Worm (Caenorhabditis elegans) whole organism, L3 larva: ENCODE results near the gene dpy-2.

Experiments
- ZK546.5 ChIP-seq: sonication (generic microtip); optimal IDR thresholded peaks from 2 replicates; lab custom pipeline; 2017; ENCODE audit warnings: missing biosample characterization, missing genetic modification characterization
- ceh-16 ChIP-seq: sonication (generic microtip); optimal IDR thresholded peaks from 2 replicates; lab custom pipeline; 2017; ENCODE audit warnings: missing biosample characterization, missing genetic modification characterization
- mdl-1 ChIP-seq: fragments of 150-350 bp; optimal IDR thresholded peaks from 2 replicates; lab custom pipeline; 2014; ENCODE audit warnings: missing biosample characterization, missing genetic modification characterization
- nhr-11 ChIP-seq: fragments of 150-350 bp; optimal IDR thresholded peaks from 2 replicates; lab custom pipeline; 2014; ENCODE audit warnings: missing biosample characterization, missing genetic modification characterization
- unc-39 ChIP-seq: sonication (generic microtip); optimal IDR thresholded peaks from 4 replicates; lab custom pipeline; 2017; ENCODE audit warnings: missing biosample characterization, missing genetic modification characterization

DNA sequence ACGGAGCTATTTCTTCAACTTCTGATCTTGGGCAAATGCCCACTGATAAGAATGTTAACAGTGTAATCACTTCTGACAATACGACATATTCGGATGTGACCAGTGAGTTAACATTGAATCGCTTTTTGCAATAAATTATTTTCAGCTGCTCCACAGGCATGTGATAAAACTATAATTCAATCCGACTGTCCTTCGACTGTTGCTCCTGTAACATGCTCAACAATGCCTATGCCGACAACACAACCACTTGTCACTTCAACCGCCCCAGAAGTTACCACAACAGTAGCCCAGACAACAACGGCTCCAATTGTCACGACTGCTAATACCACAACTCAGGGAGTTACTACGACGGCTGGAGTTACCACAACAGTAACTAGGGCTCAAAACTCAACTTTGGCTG is 46.6 kb upstream of the dpy-2 start:
- no peak for TF ChIP-seq nhr-11 (tag; lab: Kevin White, UChicago)
- no peak for TF ChIP-seq ZK546.5 (tag; lab: Kevin White, UChicago)
- no peak for TF ChIP-seq ceh-16 (tag; lab: Kevin White, UChicago)
- no peak for TF ChIP-seq unc-39 (tag; lab: Kevin White, UChicago)
- no peak for TF ChIP-seq mdl-1 (tag; lab: Kevin White, UChicago)
